Fruit fly (Drosophila melanogaster) whole organism, pupa: ENCODE measurements around the gene Irc.
A peak's percentile ranks its signal among the peaks of the same experiment; 100 is the strongest.

ENCODE experiments used
- CG10348 ChIP-seq: fragments of 200-800 bp; sonication (Bioruptor generic); IDR thresholded peaks from 2 replicates; pipeline ENCODE4 v1.3.6; 2022; ENCODE audit warnings: missing biosample characterization, missing genetic modification characterization
- CG12605 ChIP-seq: fragments of 200-800 bp; sonication (Bioruptor generic); IDR thresholded peaks from 2 replicates; pipeline ENCODE4 v1.3.6; 2022; ENCODE audit warnings: missing biosample characterization, missing genetic modification characterization
- CG13204 ChIP-seq: fragments of 200-800 bp; sonication (Bioruptor generic); optimal IDR thresholded peaks from 2 replicates; lab custom pipeline; 2018; ENCODE audit warnings: missing biosample characterization, mild to moderate bottlenecking, missing genetic modification characterization, moderate library complexity
- CG14655 ChIP-seq: fragments of 200-800 bp; sonication (Bioruptor generic); optimal IDR thresholded peaks from 3 replicates; lab custom pipeline; 2017; ENCODE audit warnings: mild to moderate bottlenecking, missing biosample characterization, missing genetic modification reagents, missing genetic modification characterization
- CG15710 ChIP-seq: fragments of 200-800 bp; sonication (Bioruptor generic); optimal IDR thresholded peaks from 2 replicates; lab custom pipeline; 2018; ENCODE audit warnings: missing biosample characterization, mild to moderate bottlenecking, missing genetic modification characterization, moderate library complexity
- CG17806 ChIP-seq: fragments of 200-800 bp; sonication (Bioruptor generic); optimal IDR thresholded peaks from 2 replicates; lab custom pipeline; 2018; ENCODE audit warnings: missing biosample characterization, mild to moderate bottlenecking, missing genetic modification characterization, moderate library complexity
- CG32121 ChIP-seq: fragments of 200-800 bp; sonication (Bioruptor generic); IDR thresholded peaks from 2 replicates; pipeline ENCODE4 v1.3.6; 2022; ENCODE audit warnings: missing biosample characterization, missing genetic modification characterization
- CG34367 ChIP-seq: fragments of 200-800 bp; sonication (Bioruptor generic); optimal IDR thresholded peaks from 2 replicates; lab custom pipeline; 2018; ENCODE audit warnings: missing biosample characterization, mild to moderate bottlenecking, missing genetic modification characterization
- CG4496 ChIP-seq: fragments of 200-800 bp; sonication (Bioruptor generic); IDR thresholded peaks from 3 replicates; pipeline ENCODE4 v1.3.6; 2022; ENCODE audit warnings: missing biosample characterization, missing genetic modification characterization
- CG8159 ChIP-seq: fragments of 200-800 bp; sonication (Bioruptor generic); optimal IDR thresholded peaks from 3 replicates; lab custom pipeline; 2018; ENCODE audit warnings: missing biosample characterization, mild to moderate bottlenecking, missing genetic modification characterization, moderate library complexity
- CG8301 ChIP-seq: fragments of 200-800 bp; sonication (Bioruptor generic); optimal IDR thresholded peaks from 2 replicates; lab custom pipeline; 2018; ENCODE audit warnings: missing biosample characterization, mild to moderate bottlenecking, missing genetic modification characterization
- CG9948 ChIP-seq: fragments of 200-800 bp; sonication (Bioruptor generic); optimal IDR thresholded peaks from 2 replicates; lab custom pipeline; 2018; ENCODE audit warnings: missing biosample characterization, mild to moderate bottlenecking, missing genetic modification characterization, moderate library complexity
- D1 ChIP-seq: fragments of 200-800 bp; sonication (Bioruptor generic); optimal IDR thresholded peaks from 2 replicates; lab custom pipeline; 2018; ENCODE audit warnings: missing biosample characterization, mild to moderate bottlenecking, missing genetic modification characterization, moderate library complexity
- EcR ChIP-seq: fragments of 200-800 bp; sonication (Bioruptor generic); optimal IDR thresholded peaks from 3 replicates; lab custom pipeline; 2019; ENCODE audit warnings: missing biosample characterization, missing genetic modification characterization, mild to moderate bottlenecking, moderate library complexity, missing genetic modification reagents
- Ets98B ChIP-seq: fragments of 200-800 bp; sonication (Bioruptor generic); IDR thresholded peaks from 2 replicates; pipeline ENCODE4 v1.3.6; 2022; ENCODE audit warnings: missing biosample characterization, missing genetic modification characterization
- Pif1A ChIP-seq: fragments of 200-800 bp; sonication (Bioruptor generic); optimal IDR thresholded peaks from 3 replicates; lab custom pipeline; 2016; ENCODE audit warnings: missing biosample characterization, missing genetic modification characterization
- Pif1B ChIP-seq: fragments of 200-800 bp; sonication (Bioruptor generic); optimal IDR thresholded peaks from 3 replicates; lab custom pipeline; 2016; ENCODE audit warnings: missing biosample characterization, missing genetic modification characterization
- Snoo ChIP-seq: fragments of 200-800 bp; sonication (Bioruptor generic); optimal IDR thresholded peaks from 3 replicates; lab custom pipeline; 2017; ENCODE audit warnings: missing biosample characterization, mild to moderate bottlenecking, missing genetic modification characterization, inconsistent platforms
- fd96Ca ChIP-seq: fragments of 200-800 bp; sonication (Bioruptor generic); IDR thresholded peaks from 3 replicates; pipeline ENCODE4 v1.3.6; 2022; ENCODE audit warnings: missing biosample characterization, missing genetic modification characterization
- gl ChIP-seq: fragments of 200-800 bp; sonication (Bioruptor generic); optimal IDR thresholded peaks from 2 replicates; lab custom pipeline; 2018; ENCODE audit warnings: missing biosample characterization, mild to moderate bottlenecking, missing genetic modification characterization
- rn ChIP-seq: fragments of 200-800 bp; sonication (Bioruptor generic); IDR thresholded peaks from 2 replicates; pipeline ENCODE4 v1.3.6; 2022; ENCODE audit warnings: missing biosample characterization, missing genetic modification characterization

The Irc gene

dm6 chr3R:16969361-16970355, 33.0 kb upstream of the Irc start:
- peak; percentile 58 for TF ChIP-seq CG8159 (tag; lab: Kevin White, UChicago)
- TF ChIP-seq Snoo (tag; lab: Kevin White, UChicago) = peak; percentile 40
- TF ChIP-seq CG10348 (GFP tag; lab: Robert Waterston, UW) = no peak
- TF ChIP-seq CG8301 = no peak
- peak; percentile 16 for TF ChIP-seq gl (tag; lab: Kevin White, UChicago)
- no peak for TF ChIP-seq rn
- no peak for TF ChIP-seq CG9948 (tag; lab: Kevin White, UChicago)
- peak; percentile 13 for TF ChIP-seq D1 (tag; lab: Kevin White, UChicago)
- peak; percentile 72; the same call in 1 of the 2 replicates for TF ChIP-seq CG32121 (GFP tag; lab: Robert Waterston, UW)
- peak; percentile 74 for TF ChIP-seq CG14655
- no peak for TF ChIP-seq CG13204 (GFP tag; lab: Kevin White, UChicago)
- peak; percentile 44 for TF ChIP-seq CG34367 (tag; lab: Kevin White, UChicago)
- TF ChIP-seq EcR (GFP tag; lab: Kevin White, UChicago) = no peak
- no peak for TF ChIP-seq Pif1A (GFP tag; lab: Kevin White, UChicago)
- TF ChIP-seq CG12605 (GFP tag; lab: Robert Waterston, UW) = no peak
- peak; percentile 27 for TF ChIP-seq Pif1B
- TF ChIP-seq Ets98B (GFP tag; lab: Robert Waterston, UW) = peak; percentile 76
- no peak for TF ChIP-seq fd96Ca

- TF ChIP-seq CG12605 (GFP tag; lab: Robert Waterston, UW) (no peak), Ets98B (GFP tag; lab: Robert Waterston, UW) (no peak), Snoo (tag; lab: Kevin White, UChicago) (no peak), Pif1B (no peak), CG34367 (tag; lab: Kevin White, UChicago) (no peak), EcR (GFP tag; lab: Kevin White, UChicago) (no peak)
- TF ChIP-seq, all 21 proteins: peak for 0
These were observed 30.5 kb upstream of the Irc start, which contains the start of gene Abd-B for dm6 chr3R:16972136-16972535. TSS of gene Abd-B (minus strand) at chr3R:16972236.

dm6 chr3R:16972575-16972974, 30.1 kb upstream of the Irc start:
- TF ChIP-seq CG10348 (GFP tag; lab: Robert Waterston, UW) = no peak
- no peak for TF ChIP-seq CG13204 (GFP tag; lab: Kevin White, UChicago)
- no peak for TF ChIP-seq Pif1A (GFP tag; lab: Kevin White, UChicago)
- TF ChIP-seq fd96Ca = no peak
- TF ChIP-seq rn = no peak
- no peak for TF ChIP-seq D1 (tag; lab: Kevin White, UChicago)
- no peak for TF ChIP-seq Ets98B (GFP tag; lab: Robert Waterston, UW)
- no peak for TF ChIP-seq Snoo (tag; lab: Kevin White, UChicago)
- no peak for TF ChIP-seq CG34367 (tag; lab: Kevin White, UChicago)
- no peak for TF ChIP-seq CG9948 (tag; lab: Kevin White, UChicago)
- TF ChIP-seq CG17806 = no peak
- TF ChIP-seq CG8301 = no peak
- no peak for TF ChIP-seq CG4496 (GFP tag; lab: Robert Waterston, UW)
- TF ChIP-seq CG12605 (GFP tag; lab: Robert Waterston, UW) = no peak

- no peak for TF ChIP-seq CG12605 (GFP tag; lab: Robert Waterston, UW)
- no peak for TF ChIP-seq CG15710
- TF ChIP-seq Pif1A (GFP tag; lab: Kevin White, UChicago) = no peak
- no peak for TF ChIP-seq Pif1B
- TF ChIP-seq CG8301 = no peak
- no peak for TF ChIP-seq CG8159 (tag; lab: Kevin White, UChicago)
- TF ChIP-seq, all 21 proteins: peak for 0
These were observed 27.8 kb upstream of the Irc start, which contains the start of gene VhaM9.7-d for dm6 chr3R:16974904-16975303. TSS of gene VhaM9.7-d (plus strand) at chr3R:16975204.

dm6 chr3R:16977745-16978305, 24.9 kb upstream of the Irc start, which contains the start of gene Actn3:
TSS of gene Actn3 (minus strand) at chr3R:16977795.
- peak; percentile 82 for TF ChIP-seq D1 (tag; lab: Kevin White, UChicago)
- no peak for TF ChIP-seq CG10348 (GFP tag; lab: Robert Waterston, UW)

- TF ChIP-seq CG13204 (GFP tag; lab: Kevin White, UChicago) = no peak
- no peak for TF ChIP-seq fd96Ca
- no peak for TF ChIP-seq EcR (GFP tag; lab: Kevin White, UChicago)
- TF ChIP-seq rn = no peak
- no peak for TF ChIP-seq Pif1B
These were observed 21.6 kb upstream of the Irc start for dm6 chr3R:16980958-16981623.
